Worm (Caenorhabditis elegans) whole organism, L4 larva: Measurements from ENCODE around the gene dct-8.

Source experiments
- Y75B8A.6 ChIP-seq: fragments of 200-800 bp; sonication (Bioruptor generic); IDR thresholded peaks from 2 replicates; pipeline ENCODE4 v1.3.6; 2022; ENCODE audit warnings: missing genetic modification reagents, missing genetic modification characterization, missing compliant biosample characterization
- ceh-32 ChIP-seq: sonication (generic microtip); optimal IDR thresholded peaks from 2 replicates; lab custom pipeline; 2016; ENCODE audit warnings: mild to moderate bottlenecking, missing genetic modification characterization, missing compliant biosample characterization; ENCODE audit not compliant: poor library complexity
- ceh-62 ChIP-seq: sonication (generic microtip); optimal IDR thresholded peaks from 2 replicates; lab custom pipeline; 2017; ENCODE audit warnings: missing biosample characterization, missing genetic modification characterization
- daf-16 ChIP-seq, 3 experiments: sonication (generic microtip); optimal IDR thresholded peaks; 2 replicates each; lab custom pipeline; 2016 to 2017; ENCODE audit warnings: missing genetic modification characterization in 3 of 3, missing genetic modification reagents in 3 of 3, mild to moderate bottlenecking in 2 of 3, missing compliant biosample characterization in 2 of 3, missing biosample characterization in 1 of 3, moderate library complexity in 1 of 3
- dmd-6 ChIP-seq: fragments of 200-800 bp; sonication (Bioruptor generic); IDR thresholded peaks from 2 replicates; pipeline ENCODE4 v1.3.6; 2022; ENCODE audit warnings: missing genetic modification reagents, missing genetic modification characterization, missing compliant biosample characterization
- hlh-11 ChIP-seq: fragments of 200-800 bp; sonication (Bioruptor generic); optimal IDR thresholded peaks from 2 replicates; lab custom pipeline; 2018; ENCODE audit warnings: mild to moderate bottlenecking, missing genetic modification characterization, missing compliant biosample characterization
- lin-1 ChIP-seq: fragments of 200-800 bp; sonication (Bioruptor generic); IDR thresholded peaks from 2 replicates; pipeline ENCODE4 v1.3.6; 2022; ENCODE audit warnings: missing genetic modification reagents, missing genetic modification characterization, missing compliant biosample characterization
- mdl-1 ChIP-seq, 2 experiments: fragments of 150-350 bp in 1 of 2; sonication (generic microtip) in 1 of 2; optimal IDR thresholded peaks; 2 replicates each; lab custom pipeline; 2014 to 2017; ENCODE audit warnings: missing biosample characterization in 2 of 2, missing genetic modification characterization in 2 of 2
- mdt-29 ChIP-seq: fragments of 200-800 bp; sonication (Bioruptor generic); IDR thresholded peaks from 2 replicates; pipeline ENCODE4 v1.3.6; 2022; ENCODE audit warnings: missing genetic modification reagents, missing genetic modification characterization, missing compliant biosample characterization
- mxl-3 ChIP-seq: fragments of 200-800 bp; sonication (Bioruptor generic); optimal IDR thresholded peaks from 2 replicates; lab custom pipeline; 2018; ENCODE audit warnings: mild to moderate bottlenecking, missing genetic modification characterization, missing compliant biosample characterization
- nhr-111 ChIP-seq: fragments of 200-800 bp; sonication (Bioruptor generic); optimal IDR thresholded peaks from 2 replicates; lab custom pipeline; 2018; ENCODE audit warnings: mild to moderate bottlenecking, missing genetic modification characterization, missing compliant biosample characterization
- nhr-28 ChIP-seq: fragments of 150-350 bp; optimal IDR thresholded peaks from 2 replicates; lab custom pipeline; 2014; ENCODE audit warnings: missing biosample characterization, missing genetic modification characterization
- nhr-41 ChIP-seq: fragments of 200-800 bp; sonication (Bioruptor generic); IDR thresholded peaks from 2 replicates; pipeline ENCODE4 v1.3.6; 2022; ENCODE audit warnings: missing genetic modification reagents, missing genetic modification characterization, missing compliant biosample characterization
- nhr-77 ChIP-seq: fragments of 150-350 bp; optimal IDR thresholded peaks from 2 replicates; lab custom pipeline; 2014; ENCODE audit warnings: missing biosample characterization, missing genetic modification characterization
- php-3 ChIP-seq: fragments of 200-800 bp; sonication (Bioruptor generic); IDR thresholded peaks from 2 replicates; pipeline ENCODE4 v1.3.6; 2022; ENCODE audit warnings: missing genetic modification reagents, missing genetic modification characterization, missing compliant biosample characterization
- pqm-1 ChIP-seq: sonication (generic microtip); optimal IDR thresholded peaks from 2 replicates; lab custom pipeline; 2017; ENCODE audit warnings: missing biosample characterization, missing genetic modification characterization
- sdz-12 ChIP-seq: fragments of 200-800 bp; sonication (Bioruptor generic); optimal IDR thresholded peaks from 2 replicates; lab custom pipeline; 2018; ENCODE audit warnings: mild to moderate bottlenecking, missing genetic modification characterization, missing compliant biosample characterization
- snpc-1.2 ChIP-seq: fragments of 200-800 bp; sonication (Bioruptor generic); IDR thresholded peaks from 2 replicates; pipeline ENCODE4 v1.3.6; 2022; ENCODE audit warnings: missing genetic modification reagents, missing genetic modification characterization, missing compliant biosample characterization
- tag-97 ChIP-seq: fragments of 200-800 bp; sonication (Bioruptor generic); IDR thresholded peaks from 2 replicates; pipeline ENCODE4 v1.3.6; 2022; ENCODE audit warnings: missing genetic modification characterization, missing compliant biosample characterization
- tra-1 ChIP-seq: fragments of 200-800 bp; sonication (Bioruptor generic); IDR thresholded peaks from 2 replicates; pipeline ENCODE4 v1.3.6; 2022; ENCODE audit warnings: missing genetic modification reagents, missing genetic modification characterization, missing compliant biosample characterization
- unc-62 ChIP-seq, 3 experiments: fragments of 150-350 bp in 1 of 3; sonication (generic microtip); optimal IDR thresholded peaks in 2 of 3; peaks in 1 of 3; 1 replicate in 1 of 3; 2 replicates in 2 of 3; lab custom pipeline; 2014 to 2017; ENCODE audit warnings: missing biosample characterization in 3 of 3, missing genetic modification characterization in 3 of 3, missing genetic modification reagents in 3 of 3, missing genotype in 1 of 3

Gene dct-8

DNA sequence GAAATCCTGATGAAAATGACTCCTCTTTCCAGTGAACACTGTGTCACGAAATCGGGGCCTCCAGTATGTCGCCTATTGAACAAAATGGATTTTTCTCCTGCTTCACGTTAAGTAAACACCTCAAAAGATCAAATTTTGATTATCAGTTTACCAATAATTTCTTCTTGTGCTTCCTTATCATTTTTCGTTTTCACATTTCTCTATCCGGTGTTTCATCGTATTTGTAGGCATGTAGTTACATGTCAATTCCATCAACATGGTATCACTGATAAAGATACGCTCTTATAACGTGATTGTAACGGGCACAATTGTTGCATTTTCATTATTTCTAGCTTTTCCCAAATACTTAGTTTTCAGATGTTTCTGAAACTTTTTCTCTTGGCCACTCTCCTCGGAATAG lies 49.6 kb downstream of the dct-8 start, which contains the start of gene clec-72:
Gene clec-72, plus strand, starts transcription at position 358 of the 400 bp plus-strand sequence.
- peak; percentile 98 for TF ChIP-seq pqm-1
- TF ChIP-seq nhr-111 (GFP tag; lab: Kevin White, UChicago), result no peak
- peak; percentile 49; the same call in 1 of the 2 replicates for TF ChIP-seq lin-1 (GFP tag; lab: Robert Waterston, UW)
- peak in 1 of 2 experiments; percentile 50 for TF ChIP-seq mdl-1 (tag; optimal IDR thresholded peaks at IDR 0.05; lab: Kevin White, UChicago)
- TF ChIP-seq unc-62 (GFP tag; optimal IDR thresholded peaks at IDR 0.05 in 1 of 2; lab: Kevin White, UChicago), result peak in 1 of 2 experiments; percentile 51
- TF ChIP-seq unc-62 (tag; optimal IDR thresholded peaks at IDR 0.05; lab: Kevin White, UChicago), result no peak
- TF ChIP-seq mxl-3 (GFP tag; lab: Kevin White, UChicago), result peak; percentile 5
- 0 out of 2 replicates have a peak, but pooled peaks have one; percentile 7 for TF ChIP-seq Y75B8A.6 (GFP tag; lab: Robert Waterston, UW)
- no peak for TF ChIP-seq ceh-32 (tag; lab: Kevin White, UChicago)
- TF ChIP-seq dmd-6, result peak; percentile 92
- TF ChIP-seq daf-16 (GFP tag; optimal IDR thresholded peaks at IDR 0.05; lab: Kevin White, UChicago), result no peak
- TF ChIP-seq daf-16 (tag; optimal IDR thresholded peaks at IDR 0.05; lab: Kevin White, UChicago), result peak; percentile 97
- TF ChIP-seq tra-1 (GFP tag; lab: Robert Waterston, UW), result 0 out of 2 replicates have a peak, but pooled peaks have one; percentile 31
- TF ChIP-seq ceh-62, result no peak
- TF ChIP-seq snpc-1.2 (GFP tag; lab: Robert Waterston, UW), result no peak
- TF ChIP-seq hlh-11, result peak; percentile 66
- no peak for TF ChIP-seq tag-97 (GFP tag; lab: Robert Waterston, UW)
- TF ChIP-seq sdz-12 (GFP tag; lab: Kevin White, UChicago), result no peak
- TF ChIP-seq mdt-29 (GFP tag; lab: Robert Waterston, UW), result no peak
- TF ChIP-seq nhr-41 (GFP tag; lab: Robert Waterston, UW), result no peak
- peak; percentile 88 for TF ChIP-seq nhr-77
- peak; percentile 99 for TF ChIP-seq nhr-28 (tag; lab: Kevin White, UChicago)
- peak; percentile 34; the same call in 1 of the 2 replicates for TF ChIP-seq php-3 (GFP tag; lab: Robert Waterston, UW)
- TF ChIP-seq, all 104 proteins: peak for 13
